Worm (Caenorhabditis elegans) whole organism, midembryonic: ENCODE results near the gene hda-11.

Experiments used
- T22C8.4 ChIP-seq: fragments of 200-800 bp; sonication (Bioruptor generic); IDR thresholded peaks from 2 replicates; pipeline ENCODE4 v1.3.6; 2022; ENCODE audit warnings: missing genetic modification characterization, missing compliant biosample characterization
- cog-1 ChIP-seq: sonication (generic microtip); optimal IDR thresholded peaks from 2 replicates; lab custom pipeline; 2016; ENCODE audit warnings: missing genetic modification characterization, missing compliant biosample characterization
- flt-1 ChIP-seq: fragments of 200-800 bp; sonication (Bioruptor generic); IDR thresholded peaks from 2 replicates; pipeline ENCODE4 v1.3.6; 2022; ENCODE audit warnings: missing genetic modification characterization, missing compliant biosample characterization
- klf-2 ChIP-seq: fragments of 200-800 bp; sonication (Bioruptor generic); conservative IDR thresholded peaks from 2 replicates; pipeline ENCODE4 v1.3.6; 2022; ENCODE audit warnings: missing genetic modification reagents, missing genetic modification characterization, missing compliant biosample characterization
- med-1 ChIP-seq: sonication (generic microtip); optimal IDR thresholded peaks from 2 replicates; lab custom pipeline; 2017; ENCODE audit warnings: missing genetic modification characterization, mild to moderate bottlenecking, missing compliant biosample characterization, antibody characterized with exemption, missing genetic modification reagents; ENCODE audit not compliant: insufficient read depth
- ref-1 ChIP-seq: fragments of 200-800 bp; sonication (Bioruptor generic); conservative IDR thresholded peaks from 2 replicates; pipeline ENCODE4 v1.3.6; 2022; ENCODE audit warnings: missing genetic modification reagents, missing genetic modification characterization, missing compliant biosample characterization
- tab-1 ChIP-seq: fragments of 200-800 bp; sonication (Bioruptor generic); IDR thresholded peaks from 2 replicates; pipeline ENCODE4 v1.3.6; 2022; ENCODE audit warnings: missing genetic modification characterization, missing compliant biosample characterization
- ztf-23 ChIP-seq: fragments of 200-800 bp; sonication (Bioruptor generic); IDR thresholded peaks from 2 replicates; pipeline ENCODE4 v1.3.6; 2022; ENCODE audit warnings: missing genetic modification reagents, missing genetic modification characterization, missing compliant biosample characterization
- ztf-29 ChIP-seq: fragments of 200-800 bp; sonication (Bioruptor generic); IDR thresholded peaks from 2 replicates; pipeline ENCODE4 v1.3.6; 2022; ENCODE audit warnings: missing genetic modification reagents, missing genetic modification characterization, missing compliant biosample characterization

hda-11 gene

ce11 chrV:10525902-10526301 lies at the start of gene hda-11, which contains the start of gene C35A5.8:
hda-11 (plus strand) TSS chrV:10526184.
C35A5.8 (minus strand) TSS chrV:10525908.
- peak; percentile 79; the same call in 1 of the 2 replicates for TF ChIP-seq flt-1 (GFP tag; lab: Robert Waterston, UW)
- TF ChIP-seq tab-1 = no peak
- TF ChIP-seq ztf-29 (GFP tag; lab: Robert Waterston, UW) = no peak
- peak; percentile 3 for TF ChIP-seq cog-1 (tag; lab: Kevin White, UChicago)
- TF ChIP-seq ztf-23 (GFP tag; lab: Robert Waterston, UW) = no peak
- no peak for TF ChIP-seq T22C8.4 (GFP tag; lab: Robert Waterston, UW)
- TF ChIP-seq klf-2 (GFP tag; lab: Robert Waterston, UW) = 0 out of 2 replicates have a peak, but pooled peaks have one; percentile 27
- TF ChIP-seq ref-1 (GFP tag; lab: Robert Waterston, UW) = no peak
- TF ChIP-seq med-1 = no peak

- TF ChIP-seq flt-1 (GFP tag; lab: Robert Waterston, UW) (no peak), ztf-29 (GFP tag; lab: Robert Waterston, UW) (no peak), T22C8.4 (GFP tag; lab: Robert Waterston, UW) (no peak)
Observed at ce11 chrV:10476864-10477443, 49.0 kb upstream of the hda-11 start.

DNA sequence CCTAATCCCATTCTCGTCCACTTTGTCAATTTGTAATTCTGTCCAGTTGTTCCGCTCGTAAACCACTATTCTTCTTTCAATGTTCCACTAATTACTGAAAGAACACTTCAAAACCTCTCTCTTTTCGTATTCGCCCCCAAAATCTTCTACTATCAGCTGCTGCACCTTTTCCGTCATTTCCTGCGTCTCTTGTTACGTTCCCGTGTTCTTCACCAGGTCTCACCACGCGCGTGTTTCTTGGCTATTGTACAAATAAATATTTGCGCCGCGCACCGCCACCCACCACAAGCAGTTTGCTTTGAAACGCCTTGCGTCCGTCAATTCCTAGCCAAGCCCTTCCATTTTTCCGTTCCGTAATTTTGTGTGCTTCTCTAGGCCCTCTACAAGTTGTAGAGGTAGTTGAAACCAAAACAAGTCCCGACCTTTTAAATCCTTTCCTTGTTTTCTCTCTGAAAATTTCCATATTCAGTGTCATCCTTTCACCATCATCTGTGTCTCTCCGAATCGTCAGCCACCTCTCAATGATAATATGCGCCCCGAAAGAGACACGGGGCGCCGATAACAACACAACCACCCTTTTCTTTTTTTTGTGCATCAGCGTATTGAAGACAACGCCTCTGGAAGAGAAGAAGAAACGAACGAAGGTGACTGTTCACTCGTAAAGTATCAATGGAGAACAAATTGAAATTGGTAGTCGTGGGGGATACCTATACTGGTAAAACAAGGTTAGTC lies 47.7 kb upstream of the hda-11 start, which contains the start of the genes crp-1 and Y32F6B.9:
Gene crp-1 (plus strand): TSS at position 468 of the 732 bp plus-strand sequence.
Gene Y32F6B.9 (plus strand): TSS at position 603 of the 732 bp plus-strand sequence.
- TF ChIP-seq T22C8.4 (GFP tag; lab: Robert Waterston, UW) (no peak), cog-1 (tag; lab: Kevin White, UChicago) (no peak), flt-1 (GFP tag; lab: Robert Waterston, UW) (no peak), med-1 (no peak), ztf-23 (GFP tag; lab: Robert Waterston, UW) (no peak), klf-2 (GFP tag; lab: Robert Waterston, UW) (no peak), tab-1 (no peak), ztf-29 (GFP tag; lab: Robert Waterston, UW) (no peak), ref-1 (GFP tag; lab: Robert Waterston, UW) (no peak)

ce11 chrV:10483995-10484394 lies 42.0 kb upstream of the hda-11 start:
- TF ChIP-seq cog-1 (tag; lab: Kevin White, UChicago) = no peak
- no peak for TF ChIP-seq ztf-23 (GFP tag; lab: Robert Waterston, UW)
- TF ChIP-seq tab-1 = no peak
- no peak for TF ChIP-seq klf-2 (GFP tag; lab: Robert Waterston, UW)
- no peak for TF ChIP-seq ztf-29 (GFP tag; lab: Robert Waterston, UW)

DNA sequence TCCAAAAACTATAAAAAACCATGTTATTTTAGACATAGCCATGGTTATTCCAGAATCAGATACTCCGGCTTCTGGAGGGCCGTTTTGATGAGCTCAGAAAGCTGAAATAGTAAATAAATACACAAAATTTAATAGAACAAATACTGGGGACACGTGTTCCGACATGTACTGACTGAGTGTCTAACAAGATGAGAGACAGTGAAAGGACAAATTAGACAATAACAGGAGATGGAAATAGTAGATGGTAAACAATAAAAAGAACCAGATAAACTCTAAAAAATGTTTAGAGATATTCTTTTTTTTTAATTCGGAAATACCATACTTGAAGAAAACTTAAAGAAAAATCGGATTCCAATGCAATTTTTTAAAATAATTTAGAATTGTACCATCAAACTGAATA lies 41.3 kb upstream of the hda-11 start, which contains the start of gene Y32F6B.1:
Gene Y32F6B.1 (minus strand): TSS at position 101 of the 400 bp plus-strand sequence.
- TF ChIP-seq flt-1 (GFP tag; lab: Robert Waterston, UW) = no peak
- TF ChIP-seq tab-1 = no peak
- no peak for TF ChIP-seq T22C8.4 (GFP tag; lab: Robert Waterston, UW)
- TF ChIP-seq ztf-29 (GFP tag; lab: Robert Waterston, UW) = no peak
- TF ChIP-seq klf-2 (GFP tag; lab: Robert Waterston, UW) = no peak
- no peak for TF ChIP-seq med-1
- TF ChIP-seq ref-1 (GFP tag; lab: Robert Waterston, UW) = no peak
- TF ChIP-seq cog-1 (tag; lab: Kevin White, UChicago) = no peak
- TF ChIP-seq ztf-23 (GFP tag; lab: Robert Waterston, UW) = no peak

- TF ChIP-seq klf-2 (GFP tag; lab: Robert Waterston, UW) (no peak), flt-1 (GFP tag; lab: Robert Waterston, UW) (no peak)
Observed at ce11 chrV:10485389-10485788, 40.6 kb upstream of the hda-11 start.

ce11 chrV:10489998-10490397 lies 36.0 kb upstream of the hda-11 start, which contains the start of gene ncx-5:
ncx-5 (minus strand) TSS chrV:10490098.
- no peak for TF ChIP-seq cog-1 (tag; lab: Kevin White, UChicago)

DNA sequence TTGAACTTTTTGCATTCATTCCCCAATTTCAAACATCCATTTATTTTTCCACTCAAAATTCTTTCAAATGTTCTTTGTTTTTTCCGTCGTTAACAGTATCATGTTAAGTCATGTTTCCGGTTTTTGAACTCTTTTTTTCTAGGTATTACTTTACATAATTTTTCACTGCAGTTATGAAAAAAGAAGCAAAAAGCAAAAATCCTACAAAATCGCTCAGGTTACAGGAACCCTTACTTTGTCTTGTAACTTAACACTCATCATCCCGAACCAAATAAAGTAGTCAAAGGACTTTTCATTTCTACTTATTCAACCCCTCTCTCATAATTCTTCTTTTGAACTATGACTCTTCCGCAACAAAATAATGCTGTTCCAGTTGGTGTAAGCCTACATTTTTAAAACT lies 34.5 kb upstream of the hda-11 start, which contains the start of gene aqp-5:
Gene aqp-5 (plus strand): TSS at position 301 of the 400 bp plus-strand sequence.
- no peak for TF ChIP-seq klf-2 (GFP tag; lab: Robert Waterston, UW)
- no peak for TF ChIP-seq ztf-29 (GFP tag; lab: Robert Waterston, UW)
- no peak for TF ChIP-seq T22C8.4 (GFP tag; lab: Robert Waterston, UW)
- no peak for TF ChIP-seq cog-1 (tag; lab: Kevin White, UChicago)

DNA sequence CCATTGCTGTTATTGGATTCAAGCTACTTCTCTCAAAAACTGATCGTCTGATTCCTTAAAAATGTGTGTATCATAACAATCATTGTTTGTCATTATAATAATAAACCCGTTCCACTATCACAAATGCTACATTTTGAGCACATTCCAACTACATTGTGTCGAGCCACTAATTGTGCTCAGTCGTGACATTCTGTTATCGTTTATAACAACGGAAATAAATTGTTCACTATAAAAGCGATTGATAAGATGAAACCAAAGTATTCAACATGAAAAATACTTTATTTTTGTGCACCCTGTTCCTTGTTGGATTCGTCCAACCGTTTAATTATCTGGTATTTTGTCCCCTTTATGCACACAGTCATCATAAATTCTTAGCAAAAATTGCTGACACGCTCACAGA lies 32.8 kb upstream of the hda-11 start, which contains the start of gene ugt-33:
Gene ugt-33 (plus strand): TSS at position 260 of the 400 bp plus-strand sequence.
- TF ChIP-seq cog-1 (tag; lab: Kevin White, UChicago) = no peak
- TF ChIP-seq T22C8.4 (GFP tag; lab: Robert Waterston, UW) = no peak
- no peak for TF ChIP-seq flt-1 (GFP tag; lab: Robert Waterston, UW)
- no peak for TF ChIP-seq ztf-23 (GFP tag; lab: Robert Waterston, UW)
- TF ChIP-seq ztf-29 (GFP tag; lab: Robert Waterston, UW) = no peak
- no peak for TF ChIP-seq ref-1 (GFP tag; lab: Robert Waterston, UW)
- TF ChIP-seq med-1 = no peak
- TF ChIP-seq klf-2 (GFP tag; lab: Robert Waterston, UW) = no peak
- TF ChIP-seq tab-1 = no peak

ce11 chrV:10496733-10497132 lies 29.3 kb upstream of the hda-11 start, which contains the start of gene C35A5.4:
C35A5.4 (plus strand) TSS chrV:10497033.
- TF ChIP-seq klf-2 (GFP tag; lab: Robert Waterston, UW) (no peak), ztf-29 (GFP tag; lab: Robert Waterston, UW) (no peak), T22C8.4 (GFP tag; lab: Robert Waterston, UW) (no peak), tab-1 (no peak), ref-1 (GFP tag; lab: Robert Waterston, UW) (no peak), flt-1 (GFP tag; lab: Robert Waterston, UW) (no peak), cog-1 (tag; lab: Kevin White, UChicago) (no peak), ztf-23 (GFP tag; lab: Robert Waterston, UW) (no peak), med-1 (no peak)
